Worm (Caenorhabditis elegans) whole organism, midembryonic: Measurements from ENCODE around the gene F29A7.4.

ENCODE experiments used
- T22C8.4 ChIP-seq: fragments of 200-800 bp; sonication (Bioruptor generic); IDR thresholded peaks from 2 replicates; pipeline ENCODE4 v1.3.6; 2022; ENCODE audit warnings: missing genetic modification characterization, missing compliant biosample characterization
- cog-1 ChIP-seq: sonication (generic microtip); optimal IDR thresholded peaks from 2 replicates; lab custom pipeline; 2016; ENCODE audit warnings: missing genetic modification characterization, missing compliant biosample characterization
- flt-1 ChIP-seq: fragments of 200-800 bp; sonication (Bioruptor generic); IDR thresholded peaks from 2 replicates; pipeline ENCODE4 v1.3.6; 2022; ENCODE audit warnings: missing genetic modification characterization, missing compliant biosample characterization
- klf-2 ChIP-seq: fragments of 200-800 bp; sonication (Bioruptor generic); conservative IDR thresholded peaks from 2 replicates; pipeline ENCODE4 v1.3.6; 2022; ENCODE audit warnings: missing genetic modification reagents, missing genetic modification characterization, missing compliant biosample characterization
- med-1 ChIP-seq: sonication (generic microtip); optimal IDR thresholded peaks from 2 replicates; lab custom pipeline; 2017; ENCODE audit warnings: missing genetic modification characterization, mild to moderate bottlenecking, missing compliant biosample characterization, antibody characterized with exemption, missing genetic modification reagents; ENCODE audit not compliant: insufficient read depth
- ref-1 ChIP-seq: fragments of 200-800 bp; sonication (Bioruptor generic); conservative IDR thresholded peaks from 2 replicates; pipeline ENCODE4 v1.3.6; 2022; ENCODE audit warnings: missing genetic modification reagents, missing genetic modification characterization, missing compliant biosample characterization
- tab-1 ChIP-seq: fragments of 200-800 bp; sonication (Bioruptor generic); IDR thresholded peaks from 2 replicates; pipeline ENCODE4 v1.3.6; 2022; ENCODE audit warnings: missing genetic modification characterization, missing compliant biosample characterization
- ztf-23 ChIP-seq: fragments of 200-800 bp; sonication (Bioruptor generic); IDR thresholded peaks from 2 replicates; pipeline ENCODE4 v1.3.6; 2022; ENCODE audit warnings: missing genetic modification reagents, missing genetic modification characterization, missing compliant biosample characterization
- ztf-29 ChIP-seq: fragments of 200-800 bp; sonication (Bioruptor generic); IDR thresholded peaks from 2 replicates; pipeline ENCODE4 v1.3.6; 2022; ENCODE audit warnings: missing genetic modification reagents, missing genetic modification characterization, missing compliant biosample characterization

Gene F29A7.4

DNA sequence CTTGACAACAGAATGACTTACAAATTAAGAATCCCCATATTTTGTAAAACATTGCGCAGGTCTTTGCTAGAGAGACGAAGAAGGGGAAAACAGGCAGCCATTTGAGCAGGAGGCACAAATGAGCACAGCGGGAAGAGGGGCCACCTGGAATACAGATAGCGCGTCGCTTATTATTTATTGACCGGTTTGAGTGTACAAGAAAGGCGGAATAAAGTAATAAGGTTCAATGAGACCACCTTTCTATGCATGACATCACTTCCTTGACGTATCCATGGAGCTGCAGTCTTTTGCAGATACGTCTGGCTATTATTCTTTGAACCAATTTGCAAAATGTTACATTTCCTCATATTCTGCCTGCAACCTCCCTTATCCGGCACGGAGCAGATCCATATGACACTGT lies 25.1 kb downstream of the F29A7.4 start, which contains the start of gene fbxb-111:
Gene fbxb-111 (minus strand): TSS at position 101 of the 400 bp plus-strand sequence.
- no peak for TF ChIP-seq ztf-23 (GFP tag; lab: Robert Waterston, UW)
- TF ChIP-seq med-1 (GFP tag; lab: Kevin White, UChicago), result no peak
- TF ChIP-seq cog-1 (tag; lab: Kevin White, UChicago), result no peak
- TF ChIP-seq flt-1 (GFP tag; lab: Robert Waterston, UW), result no peak
- TF ChIP-seq ref-1 (GFP tag; lab: Robert Waterston, UW), result no peak
- TF ChIP-seq klf-2, result no peak
- no peak for TF ChIP-seq tab-1 (GFP tag; lab: Robert Waterston, UW)
- TF ChIP-seq T22C8.4 (GFP tag; lab: Robert Waterston, UW), result no peak
- no peak for TF ChIP-seq ztf-29 (GFP tag; lab: Robert Waterston, UW)

DNA sequence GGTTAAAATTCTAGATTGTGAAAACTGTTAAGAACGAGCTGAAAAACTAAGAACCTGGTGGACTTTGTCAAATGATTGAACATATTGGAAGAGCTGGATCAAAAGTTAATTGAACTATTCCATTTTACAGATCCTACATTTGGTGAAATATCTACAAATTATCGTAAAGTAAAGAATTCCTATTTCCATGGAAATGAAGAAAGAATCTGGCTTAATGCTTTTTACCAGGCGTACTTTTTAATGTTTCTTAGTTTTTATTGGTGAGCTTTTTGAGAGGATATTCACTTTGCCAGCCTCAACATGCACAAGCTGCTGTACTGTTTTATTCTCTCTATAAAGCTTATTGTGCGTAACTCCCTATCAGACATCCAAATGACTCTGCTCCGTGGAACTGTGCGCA lies 28.0 kb downstream of the F29A7.4 start, which contains the start of gene F08D12.4:
Gene F08D12.4 (plus strand): TSS at position 301 of the 400 bp plus-strand sequence.
- no peak for TF ChIP-seq ztf-23 (GFP tag; lab: Robert Waterston, UW)
- TF ChIP-seq cog-1 (tag; lab: Kevin White, UChicago), result no peak
- TF ChIP-seq flt-1 (GFP tag; lab: Robert Waterston, UW), result no peak
- no peak for TF ChIP-seq ref-1 (GFP tag; lab: Robert Waterston, UW)
- TF ChIP-seq tab-1 (GFP tag; lab: Robert Waterston, UW), result no peak
- no peak for TF ChIP-seq med-1 (GFP tag; lab: Kevin White, UChicago)
- no peak for TF ChIP-seq ztf-29 (GFP tag; lab: Robert Waterston, UW)
- TF ChIP-seq klf-2, result no peak

DNA sequence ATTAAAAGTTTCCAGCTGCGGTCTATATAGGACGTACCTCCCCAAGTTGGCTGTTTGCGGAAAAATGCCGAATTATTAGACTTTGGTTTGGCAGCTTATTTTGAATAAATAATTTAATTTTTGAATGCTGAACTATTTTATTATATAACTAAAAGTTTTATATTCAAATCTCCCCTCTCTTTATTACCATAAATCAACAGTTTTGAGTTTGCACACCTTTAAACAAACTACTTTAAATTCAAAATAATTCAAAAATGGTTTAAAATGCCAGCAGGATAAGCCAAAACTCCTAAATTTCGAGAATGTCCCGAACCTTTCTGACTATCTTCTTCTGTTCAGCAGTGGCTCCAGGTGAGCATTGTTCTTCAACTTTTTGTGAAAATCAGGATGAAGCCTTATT lies 29.5 kb downstream of the F29A7.4 start, which contains the start of gene F08D12.3:
Gene F08D12.3 (plus strand): TSS at position 301 of the 400 bp plus-strand sequence.
- no peak for TF ChIP-seq ztf-29 (GFP tag; lab: Robert Waterston, UW)
- no peak for TF ChIP-seq ref-1 (GFP tag; lab: Robert Waterston, UW)
- TF ChIP-seq med-1 (GFP tag; lab: Kevin White, UChicago), result no peak
- no peak for TF ChIP-seq T22C8.4 (GFP tag; lab: Robert Waterston, UW)
- TF ChIP-seq klf-2, result no peak
- TF ChIP-seq flt-1 (GFP tag; lab: Robert Waterston, UW), result no peak
- no peak for TF ChIP-seq cog-1 (tag; lab: Kevin White, UChicago)
- no peak for TF ChIP-seq ztf-23 (GFP tag; lab: Robert Waterston, UW)
- no peak for TF ChIP-seq tab-1 (GFP tag; lab: Robert Waterston, UW)

DNA sequence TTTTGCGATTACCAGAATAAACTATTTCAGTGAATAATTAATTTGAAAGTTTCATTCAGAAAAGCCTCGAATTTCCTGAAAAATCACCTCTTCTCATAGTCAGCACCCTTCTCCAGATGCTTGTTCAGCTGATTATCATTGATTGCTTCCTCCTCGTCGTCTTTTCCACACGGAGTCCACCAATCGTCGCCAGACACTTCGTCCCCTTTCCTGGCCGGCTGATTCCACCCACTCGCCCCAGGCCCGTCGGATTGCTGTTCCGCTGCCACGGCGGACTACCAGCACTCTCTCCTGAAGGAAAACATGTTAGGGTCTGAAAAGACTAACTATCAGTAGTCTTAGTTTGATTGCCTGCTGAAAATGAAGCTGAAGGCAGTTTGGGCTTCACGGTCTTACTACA lies 31.0 kb downstream of the F29A7.4 start:
- TF ChIP-seq tab-1 (GFP tag; lab: Robert Waterston, UW) (no peak), ztf-23 (GFP tag; lab: Robert Waterston, UW) (no peak), med-1 (GFP tag; lab: Kevin White, UChicago) (no peak), cog-1 (tag; lab: Kevin White, UChicago) (no peak), ztf-29 (GFP tag; lab: Robert Waterston, UW) (no peak), T22C8.4 (GFP tag; lab: Robert Waterston, UW) (no peak)

DNA sequence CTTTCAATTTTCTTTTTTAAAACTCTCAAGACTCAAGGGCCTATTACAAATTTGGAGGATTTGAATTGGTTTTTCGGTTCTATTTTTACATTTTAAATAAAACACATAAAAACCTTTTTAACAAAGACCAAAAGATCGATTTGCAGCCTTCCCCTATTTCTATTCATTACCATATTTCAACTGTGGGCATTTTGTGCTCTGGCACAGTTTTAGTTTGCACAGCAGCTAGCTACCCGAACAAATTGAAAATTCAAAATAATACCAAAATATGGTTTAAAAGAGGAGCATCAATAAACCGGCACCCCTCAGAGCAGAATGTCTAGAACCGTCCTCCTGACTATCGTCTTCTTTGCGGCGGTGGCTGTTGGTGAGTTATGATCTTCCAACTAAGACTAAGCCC lies 31.6 kb downstream of the F29A7.4 start, which contains the start of gene F08D12.2:
Gene F08D12.2 (plus strand): TSS at position 301 of the 400 bp plus-strand sequence.
- TF ChIP-seq ztf-23 (GFP tag; lab: Robert Waterston, UW) (no peak), cog-1 (tag; lab: Kevin White, UChicago) (no peak), ref-1 (GFP tag; lab: Robert Waterston, UW) (no peak), tab-1 (GFP tag; lab: Robert Waterston, UW) (no peak), med-1 (GFP tag; lab: Kevin White, UChicago) (no peak), T22C8.4 (GFP tag; lab: Robert Waterston, UW) (no peak), flt-1 (GFP tag; lab: Robert Waterston, UW) (no peak), klf-2 (no peak), ztf-29 (GFP tag; lab: Robert Waterston, UW) (no peak)

DNA sequence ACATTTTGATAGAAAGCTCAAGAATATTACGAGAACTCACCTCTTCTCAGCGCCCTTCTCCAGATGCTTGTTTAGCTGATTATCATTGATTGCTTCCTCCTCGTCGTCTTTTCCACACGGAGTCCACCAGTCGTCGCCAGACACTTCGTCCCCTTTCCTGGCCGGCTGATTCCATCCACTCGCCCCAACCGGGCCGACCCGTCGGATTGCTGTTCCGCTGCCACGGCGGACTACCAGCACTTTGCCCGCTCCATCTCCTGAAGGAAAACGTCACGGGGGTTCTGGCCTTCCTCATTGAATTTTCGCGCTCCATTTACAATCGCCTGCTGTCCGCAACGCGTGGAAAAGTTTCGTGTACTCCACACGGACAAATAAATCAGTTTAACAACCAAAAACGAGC lies 33.6 kb downstream of the F29A7.4 start:
- no peak for TF ChIP-seq cog-1 (tag; lab: Kevin White, UChicago)
- no peak for TF ChIP-seq flt-1 (GFP tag; lab: Robert Waterston, UW)
- TF ChIP-seq ztf-29 (GFP tag; lab: Robert Waterston, UW), result no peak
- TF ChIP-seq ref-1 (GFP tag; lab: Robert Waterston, UW), result no peak
- no peak for TF ChIP-seq klf-2
- no peak for TF ChIP-seq med-1 (GFP tag; lab: Kevin White, UChicago)
- TF ChIP-seq ztf-23 (GFP tag; lab: Robert Waterston, UW), result no peak

DNA sequence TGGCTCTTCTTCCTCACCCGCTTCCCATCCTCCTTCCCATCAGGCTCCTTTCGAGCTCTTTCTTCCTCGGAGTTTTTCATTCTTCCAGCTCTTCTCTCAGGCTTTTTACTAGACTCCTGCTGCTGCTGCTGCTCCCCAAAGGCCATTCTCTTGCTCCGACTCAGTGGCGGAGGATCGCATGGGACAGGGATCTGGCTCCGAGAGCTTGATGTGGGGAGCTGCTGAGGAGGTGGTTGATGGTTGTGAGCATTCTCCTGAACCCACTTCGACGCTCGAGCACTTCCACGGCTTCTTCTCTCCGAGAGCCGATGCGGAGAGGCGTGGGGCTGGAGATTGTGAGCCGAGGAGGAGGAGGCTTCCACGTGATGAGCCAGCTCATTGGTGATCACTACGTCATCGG lies 36.0 kb downstream of the F29A7.4 start:
- no peak for TF ChIP-seq flt-1 (GFP tag; lab: Robert Waterston, UW)
- no peak for TF ChIP-seq klf-2
- TF ChIP-seq T22C8.4 (GFP tag; lab: Robert Waterston, UW), result no peak

DNA sequence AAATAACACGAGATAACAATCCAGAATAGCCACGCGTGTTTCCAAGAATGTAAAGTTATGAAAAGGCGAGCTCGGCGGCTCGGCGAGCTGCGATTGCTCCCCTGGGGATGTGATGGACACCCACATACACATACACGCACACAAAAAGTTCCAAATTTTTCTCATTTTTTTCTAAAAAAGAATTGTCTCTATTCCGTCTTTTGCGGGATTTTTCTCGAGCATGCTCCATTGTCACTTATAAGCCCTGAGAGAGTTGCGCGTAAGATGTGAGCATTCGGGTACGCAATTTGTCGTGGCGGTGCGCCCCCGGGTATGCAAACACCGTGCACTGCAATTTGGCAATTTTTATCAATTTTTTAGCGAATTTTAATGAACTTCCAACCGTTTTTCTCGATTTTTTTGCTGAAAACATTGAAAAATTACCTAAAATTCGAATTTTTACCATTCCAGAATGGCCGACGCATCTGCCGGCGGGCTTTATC lies 37.3 kb downstream of the F29A7.4 start, which contains the start of the genes F08D12.12 and srpa-72:
Gene F08D12.12 (minus strand): TSS at position 51 of the 482 bp plus-strand sequence.
Gene srpa-72 (plus strand): TSS at position 451 of the 482 bp plus-strand sequence.
- TF ChIP-seq tab-1 (GFP tag; lab: Robert Waterston, UW) (no peak), cog-1 (tag; lab: Kevin White, UChicago) (no peak), ztf-23 (GFP tag; lab: Robert Waterston, UW) (no peak), T22C8.4 (GFP tag; lab: Robert Waterston, UW) (no peak), klf-2 (no peak), med-1 (GFP tag; lab: Kevin White, UChicago) (no peak), ztf-29 (GFP tag; lab: Robert Waterston, UW) (no peak; the same call in 1 of the 2 replicates), flt-1 (GFP tag; lab: Robert Waterston, UW) (no peak), ref-1 (GFP tag; lab: Robert Waterston, UW) (no peak)

DNA sequence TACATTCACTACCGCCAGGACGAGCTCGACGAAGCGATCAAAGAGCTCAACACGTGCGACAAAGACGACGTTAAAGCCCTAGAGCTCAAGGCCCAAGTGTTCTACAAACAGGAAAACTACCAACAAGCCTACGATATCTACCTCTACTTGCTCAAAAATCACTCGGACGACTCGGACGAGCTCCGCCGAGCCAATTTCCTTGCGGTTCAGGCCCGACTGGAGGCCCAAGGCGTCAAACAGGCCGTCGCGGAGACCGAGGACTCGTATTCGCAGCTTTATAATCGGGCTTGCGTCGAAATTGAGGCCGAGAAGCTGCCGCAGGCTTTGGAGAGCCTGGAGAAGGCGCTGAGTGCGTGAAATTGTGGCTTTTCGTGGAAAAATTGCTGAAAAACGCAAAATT lies 38.1 kb downstream of the F29A7.4 start:
- no peak for TF ChIP-seq med-1 (GFP tag; lab: Kevin White, UChicago)
- no peak for TF ChIP-seq cog-1 (tag; lab: Kevin White, UChicago)
- no peak for TF ChIP-seq T22C8.4 (GFP tag; lab: Robert Waterston, UW)
- no peak for TF ChIP-seq klf-2
- TF ChIP-seq flt-1 (GFP tag; lab: Robert Waterston, UW), result no peak
- TF ChIP-seq ref-1 (GFP tag; lab: Robert Waterston, UW), result no peak
- no peak for TF ChIP-seq tab-1 (GFP tag; lab: Robert Waterston, UW)
- TF ChIP-seq ztf-29 (GFP tag; lab: Robert Waterston, UW), result no peak
- no peak for TF ChIP-seq ztf-23 (GFP tag; lab: Robert Waterston, UW)
